Worm (Caenorhabditis elegans) whole organism, L2 larva: ENCODE results near the gene nlp-76.

Source experiments
- ama-1 ChIP-seq: fragments of 150-350 bp; optimal IDR thresholded peaks from 2 replicates; lab custom pipeline; 2018; ENCODE audit warnings: inconsistent platforms
- elt-3 ChIP-seq: sonication (generic microtip); optimal IDR thresholded peaks from 2 replicates; lab custom pipeline; 2017; ENCODE audit warnings: missing biosample characterization, missing genetic modification characterization
- mdl-1 ChIP-seq, 2 experiments: fragments of 150-350 bp in 1 of 2; sonication (generic microtip) in 1 of 2; optimal IDR thresholded peaks; 2 replicates each; lab custom pipeline; 2017; ENCODE audit warnings: missing biosample characterization in 2 of 2, missing genetic modification characterization in 2 of 2
- nhr-11 ChIP-seq: fragments of 150-350 bp; optimal IDR thresholded peaks from 2 replicates; lab custom pipeline; 2014; ENCODE audit warnings: missing biosample characterization, missing genetic modification characterization
- nhr-129 ChIP-seq: fragments of 150-350 bp; optimal IDR thresholded peaks from 2 replicates; lab custom pipeline; 2014; ENCODE audit warnings: missing biosample characterization, missing genetic modification characterization
- nhr-237 ChIP-seq: fragments of 150-350 bp; optimal IDR thresholded peaks from 2 replicates; lab custom pipeline; 2014; ENCODE audit warnings: missing biosample characterization, missing genetic modification characterization

DNA sequence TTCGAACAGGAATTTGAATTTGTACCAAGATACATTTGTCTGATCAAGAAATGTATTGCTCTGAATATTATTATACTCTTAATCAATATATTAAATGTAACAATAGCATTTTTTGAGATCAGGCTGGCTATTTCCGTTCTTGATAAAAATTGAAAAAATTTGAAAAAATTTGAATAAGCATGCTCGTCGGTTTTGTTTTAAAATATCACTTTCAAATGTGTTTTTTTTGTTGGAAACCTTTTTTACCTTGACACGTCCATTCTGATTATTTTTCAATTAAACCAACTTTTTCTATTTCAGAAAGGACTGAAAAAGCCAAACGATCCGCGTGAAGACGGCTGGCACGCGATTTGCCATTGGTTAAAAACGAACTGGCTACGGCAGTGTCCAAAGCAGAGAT, 14.8 kb upstream of the nlp-76 start, which contains the start of gene adt-1:
- no peak for TF ChIP-seq nhr-237 (tag; lab: Kevin White, UChicago)
- no peak for TF ChIP-seq ama-1 (lab: Kevin White, UChicago)
- TF ChIP-seq mdl-1 (tag; optimal IDR thresholded peaks at IDR 0.05; lab: Kevin White, UChicago), result no peak
- no peak for TF ChIP-seq nhr-129 (tag; lab: Kevin White, UChicago)
- no peak for TF ChIP-seq elt-3 (tag; lab: Kevin White, UChicago)
- TF ChIP-seq nhr-11 (tag; lab: Kevin White, UChicago), result no peak
